Worm (Caenorhabditis elegans): ENCODE data around the gene nlp-16.

- TF ChIP-seq unc-39 (tag; optimal IDR thresholded peaks at IDR 0.05) (no peak), R02D3.7 (tag; optimal IDR thresholded peaks at IDR 0.05) (no peak), nhr-11 (tag; optimal IDR thresholded peaks at IDR 0.05) (no peak), elt-3 (tag; optimal IDR thresholded peaks at IDR 0.05) (no peak), nhr-237 (tag; optimal IDR thresholded peaks at IDR 0.05) (no peak), jun-1 (tag; optimal IDR thresholded peaks at IDR 0.05) (no peak), nhr-76 (tag; optimal IDR thresholded peaks at IDR 0.05) (no peak), zag-1 (tag; optimal IDR thresholded peaks at IDR 0.05) (no peak)
Measured at ce11 chrIV:6284277-6284676, 24.6 kb upstream of the nlp-16 start, which contains the start of gene ops-1.
